Worm (Caenorhabditis elegans): ENCODE results near the gene itsn-1.
"Not testable (repeated sequence)": the region's sequence is repeated elsewhere in the genome, so short reads cannot be mapped to it uniquely, and the experiment has no call there.

itsn-1 gene

DNA sequence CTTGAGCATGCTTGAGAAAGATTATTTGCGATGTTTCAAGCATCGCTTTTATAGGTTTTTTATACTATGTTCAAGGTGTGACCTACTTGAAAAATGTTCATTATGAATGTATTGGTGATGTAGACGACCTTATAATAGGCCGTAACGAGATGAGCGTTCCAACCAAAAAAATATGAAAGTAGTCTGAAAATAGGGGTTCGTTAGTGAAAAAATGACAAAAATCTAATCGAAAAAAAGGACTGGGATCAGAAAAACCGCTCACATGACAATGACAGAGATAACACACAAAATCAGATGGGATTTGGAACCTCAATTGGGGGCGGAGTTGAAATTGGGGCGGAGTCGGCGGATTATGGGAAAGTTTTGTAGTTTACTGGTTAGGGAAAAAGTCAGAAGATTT lies 31.4 kb downstream of the itsn-1 start, which contains the start of gene Y116A8C.40:
TSS of gene Y116A8C.40 (minus strand) at position 101 of the 400 bp plus-strand sequence.
- TF ChIP-seq lin-29 (GFP tag; IDR thresholded peaks at IDR 0.05) (no peak), mes-2 (tag; optimal IDR thresholded peaks at IDR 0.05; ENCODE audit: poor library complexity, severe bottlenecking) (no peak), zfp-2 (tag; optimal IDR thresholded peaks at IDR 0.05) (no peak), zag-1 (tag; optimal IDR thresholded peaks at IDR 0.05) (no peak), nhr-77 (tag; optimal IDR thresholded peaks at IDR 0.05) (no peak), mdt-29 (GFP tag; IDR thresholded peaks at IDR 0.05) (no peak), ceh-62 (tag; optimal IDR thresholded peaks at IDR 0.05) (no peak), R02D3.7 (tag; optimal IDR thresholded peaks at IDR 0.05) (no peak), dmd-6 (GFP tag; IDR thresholded peaks at IDR 0.05) (no peak), pqm-1 (tag; optimal IDR thresholded peaks at IDR 0.05) (no peak), lsy-2 (tag; optimal IDR thresholded peaks at IDR 0.05) (no peak), lin-1 (GFP tag; IDR thresholded peaks at IDR 0.05) (no peak), Y5F2A.4 (GFP tag; optimal IDR thresholded peaks at IDR 0.05) (no peak), ZK337.2 (GFP tag; IDR thresholded peaks at IDR 0.05) (no peak)

DNA sequence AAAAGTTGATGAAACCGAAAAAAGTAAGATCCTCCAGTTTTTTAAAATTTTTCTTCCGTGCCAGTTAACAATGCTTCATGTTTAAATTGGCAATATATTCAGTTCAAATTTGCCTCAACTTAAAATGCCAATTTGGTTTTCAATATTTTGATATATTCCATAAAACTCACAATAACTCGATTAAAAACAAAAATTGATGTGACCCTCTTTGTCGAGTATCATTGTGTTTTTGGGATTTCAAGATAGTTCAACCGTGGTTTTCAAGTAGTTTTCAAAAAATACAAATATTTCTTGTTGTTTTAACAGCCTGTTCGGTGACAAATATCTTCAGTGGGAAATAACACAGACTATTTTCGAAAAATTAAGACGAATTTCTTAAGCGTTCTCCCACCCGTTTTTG lies 33.5 kb downstream of the itsn-1 start:
- peak; percentile 61 for TF ChIP-seq aha-1 (tag)
- TF ChIP-seq unc-62 (GFP tag; optimal IDR thresholded peaks at IDR 0.05 in 1 of 2) = peak in 1 of 2 experiments; percentile 96
- no peak for TF ChIP-seq unc-62 (tag; optimal IDR thresholded peaks at IDR 0.05)
- TF ChIP-seq nhr-237 (tag; optimal IDR thresholded peaks at IDR 0.05) = no peak

DNA sequence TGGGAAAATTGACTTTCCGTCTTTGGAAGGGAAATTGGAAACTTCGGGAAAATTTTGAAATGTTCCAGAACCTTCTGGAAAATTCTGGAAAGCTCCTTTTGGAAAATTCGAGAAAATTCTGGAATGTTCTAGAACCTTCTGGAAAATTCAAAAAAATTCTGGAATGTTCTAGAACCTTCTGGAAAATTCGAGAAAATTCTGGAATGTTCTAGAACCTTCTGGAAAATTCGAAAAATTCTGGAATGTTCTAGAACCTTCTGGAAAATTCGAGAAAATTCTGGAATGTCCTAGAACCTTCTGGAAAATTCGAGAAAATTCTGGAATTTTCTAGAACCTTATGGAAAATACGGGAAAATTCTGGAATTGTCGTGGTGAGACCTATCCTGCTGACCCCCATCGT lies 36.1 kb downstream of the itsn-1 start:
- TF ChIP-seq snpc-1.2 (GFP tag; IDR thresholded peaks at IDR 0.05) = 0 out of 2 replicates have a peak, but pooled peaks have one; percentile 51

DNA sequence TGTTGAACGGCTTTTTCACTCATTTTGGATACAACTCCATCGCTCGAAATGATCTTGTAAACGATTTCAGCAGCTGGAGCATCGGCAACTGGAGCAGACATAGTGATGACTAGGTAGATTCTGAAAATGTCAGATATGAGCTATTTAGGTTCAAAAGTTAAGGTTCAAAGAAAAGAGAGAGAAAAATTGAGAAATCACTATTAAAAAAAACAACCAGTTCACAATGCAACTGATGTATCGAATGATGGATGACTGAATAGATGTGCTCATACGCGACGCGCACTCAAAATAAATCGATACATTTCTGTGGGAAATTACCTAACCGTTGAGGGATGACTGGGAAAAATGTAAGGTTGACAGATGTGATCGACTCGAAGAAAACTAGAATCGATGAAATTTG lies 43.0 kb downstream of the itsn-1 start, which contains the start of gene skr-13:
TSS of gene skr-13 (minus strand) at position 101 of the 400 bp plus-strand sequence.
- no peak for TF ChIP-seq tag-97 (GFP tag; IDR thresholded peaks at IDR 0.05)
- no peak for TF ChIP-seq duxl-1 (tag; optimal IDR thresholded peaks at IDR 0.05; ENCODE audit: poor library complexity)
- TF ChIP-seq snpc-1.2 (GFP tag; IDR thresholded peaks at IDR 0.05) = no peak
- TF ChIP-seq dmd-8 (GFP tag; IDR thresholded peaks at IDR 0.05) = no peak
- TF ChIP-seq ceh-32 (tag; optimal IDR thresholded peaks at IDR 0.05; ENCODE audit: poor library complexity) = no peak
- no peak for TF ChIP-seq pha-4 (GFP tag; IDR thresholded peaks at IDR 0.05)
- no peak for TF ChIP-seq pha-4 (tag; optimal IDR thresholded peaks at IDR 0.05)
- TF ChIP-seq spr-3 (GFP tag; optimal IDR thresholded peaks at IDR 0.05) = no peak
- no peak for TF ChIP-seq T20F7.1 (GFP tag; optimal IDR thresholded peaks at IDR 0.05)
- no peak for TF ChIP-seq tra-1 (GFP tag; IDR thresholded peaks at IDR 0.05)
- TF ChIP-seq lin-1 (GFP tag; IDR thresholded peaks at IDR 0.05) = no peak
- TF ChIP-seq hif-1 (tag; optimal IDR thresholded peaks at IDR 0.05) = no peak
- TF ChIP-seq lim-7 (GFP tag; IDR thresholded peaks at IDR 0.05) = no peak
- TF ChIP-seq nhr-6 (tag; optimal IDR thresholded peaks at IDR 0.05) = no peak
- no peak for TF ChIP-seq lin-15B (tag; optimal IDR thresholded peaks at IDR 0.05)
- TF ChIP-seq unc-39 (tag; optimal IDR thresholded peaks at IDR 0.05) = no peak

- TF ChIP-seq F49E8.2 (tag; optimal IDR thresholded peaks at IDR 0.05; ENCODE audit: borderline replicate concordance); hif-1 (tag; optimal IDR thresholded peaks at IDR 0.05); unc-62 (GFP tag; optimal IDR thresholded peaks at IDR 0.05 in 1 of 2); unc-62 (tag; optimal IDR thresholded peaks at IDR 0.05): not testable (repeated sequence)
Measured at ce11 chrIV:17163273-17163672, 43.8 kb downstream of the itsn-1 start, which contains the start of gene skr-9. TSS of gene skr-9 (plus strand) at chrIV:17163573.

All from whole organism, L4 larva.